Worm (Caenorhabditis elegans): ENCODE results near the gene C11H1.5.

The C11H1.5 gene

DNA sequence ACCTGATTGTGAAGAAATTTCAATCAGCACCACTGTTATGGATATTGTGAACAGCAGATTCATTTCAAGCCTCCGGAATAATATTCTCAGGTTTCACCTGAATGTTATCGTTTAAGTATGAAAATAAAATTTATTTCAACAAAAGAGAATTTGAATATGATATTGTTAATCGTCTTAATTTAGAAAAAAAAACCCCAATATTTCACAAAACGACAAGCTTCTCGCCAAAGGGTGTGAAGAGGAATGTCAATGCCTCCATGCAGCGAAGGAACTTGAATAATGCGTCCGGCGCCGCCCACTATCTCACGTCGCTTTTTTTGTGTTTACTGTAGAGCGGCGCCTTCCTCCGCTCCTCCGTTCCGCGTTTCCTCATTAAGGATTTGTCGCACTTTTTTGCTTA is at the start of gene C11H1.5:
Gene C11H1.5, minus strand, starts transcription at position 101 of the 400 bp plus-strand sequence.
- TF ChIP-seq ekl-4 (GFP tag; IDR thresholded peaks at IDR 0.05) = no peak
- no peak for TF ChIP-seq F23B12.7 (tag; optimal IDR thresholded peaks at IDR 0.05; ENCODE audit: insufficient read depth)

DNA sequence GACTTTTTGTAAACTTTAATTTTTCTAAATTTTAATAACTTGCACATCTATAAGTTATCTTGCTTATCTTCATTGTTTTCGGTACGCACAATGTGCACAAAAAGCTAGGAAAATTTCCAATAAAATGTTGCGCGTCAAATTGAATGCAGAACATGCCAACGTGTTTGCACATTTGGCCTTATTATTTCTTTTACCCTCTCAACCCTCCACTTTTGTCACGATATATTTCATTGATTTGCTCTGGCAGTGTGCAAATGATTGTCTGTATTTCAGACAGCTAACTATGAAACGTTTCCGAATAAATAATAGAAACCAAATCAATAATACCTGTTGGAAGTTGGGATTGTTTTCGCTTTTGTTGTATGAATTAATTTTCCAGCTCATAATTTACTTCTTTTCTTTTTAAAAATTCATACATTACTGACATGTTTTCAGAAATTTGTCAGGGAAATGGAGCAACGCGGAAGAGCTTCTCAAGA is 46.8 kb upstream of the C11H1.5 start, which contains the start of gene wdr-5.2:
Gene wdr-5.2, plus strand, starts transcription at position 429 of the 479 bp plus-strand sequence.
- no peak for TF ChIP-seq cebp-2 (GFP tag; IDR thresholded peaks at IDR 0.05)
- TF ChIP-seq rec-8 (tag; optimal IDR thresholded peaks at IDR 0.05) = no peak
- TF ChIP-seq attf-5 (GFP tag; optimal IDR thresholded peaks at IDR 0.05) = peak; percentile 37
- no peak for TF ChIP-seq atf-7 (tag; optimal IDR thresholded peaks at IDR 0.05)

- no peak for TF ChIP-seq cebp-1 (GFP tag; IDR thresholded peaks at IDR 0.05)
- no peak for TF ChIP-seq cebp-1 (tag; optimal IDR thresholded peaks at IDR 0.05)
- no peak for TF ChIP-seq F10E7.11 (tag; optimal IDR thresholded peaks at IDR 0.05)
- no peak for TF ChIP-seq F57A8.1 (GFP tag; optimal IDR thresholded peaks at IDR 0.05)
- no peak for TF ChIP-seq nhr-179 (tag; optimal IDR thresholded peaks at IDR 0.05)
- TF ChIP-seq nfyb-1 (GFP tag; IDR thresholded peaks at IDR 0.05) = no peak
- TF ChIP-seq somi-1 (GFP tag; optimal IDR thresholded peaks at IDR 0.05) = no peak
- no peak for TF ChIP-seq F57C9.4 (tag; optimal IDR thresholded peaks at IDR 0.05)
- TF ChIP-seq hsf-1 (GFP tag; IDR thresholded peaks at IDR 0.05) = no peak
- no peak for TF ChIP-seq pbrm-1 (GFP tag; IDR thresholded peaks at IDR 0.05)
- TF ChIP-seq egl-44 (GFP tag; IDR thresholded peaks at IDR 0.05) = no peak
- no peak for TF ChIP-seq K12H6.12 (tag; optimal IDR thresholded peaks at IDR 0.05)
- no peak for TF ChIP-seq F22D6.2 (tag; optimal IDR thresholded peaks at IDR 0.05)
- TF ChIP-seq gei-17 (GFP tag; optimal IDR thresholded peaks at IDR 0.05) = no peak
- TF ChIP-seq C06A6.2 (GFP tag; conservative IDR thresholded peaks at IDR 0.05) = no peak
- TF ChIP-seq mcd-1 (GFP tag; IDR thresholded peaks at IDR 0.05) = no peak
- TF ChIP-seq F23B12.7 (tag; optimal IDR thresholded peaks at IDR 0.05; ENCODE audit: insufficient read depth) = no peak
- no peak for TF ChIP-seq let-526 (GFP tag; IDR thresholded peaks at IDR 0.05)
- TF ChIP-seq akir-1 (GFP tag; optimal IDR thresholded peaks at IDR 0.05) = no peak
- no peak for TF ChIP-seq T07F8.4 (tag; optimal IDR thresholded peaks at IDR 0.05)
- TF ChIP-seq ekl-4 (GFP tag; IDR thresholded peaks at IDR 0.05) = no peak
Measured at ce11 chrX:14347573-14347972, 44.6 kb upstream of the C11H1.5 start, which contains the start of gene K04G11.3. Gene K04G11.3, minus strand, starts transcription at chrX:14347673.

- TF ChIP-seq F57C9.4 (tag; optimal IDR thresholded peaks at IDR 0.05) (no peak), ceh-27 (GFP tag; optimal IDR thresholded peaks at IDR 0.05) (no peak), madf-8 (GFP tag; conservative IDR thresholded peaks at IDR 0.05) (no peak), F10E7.11 (tag; optimal IDR thresholded peaks at IDR 0.05) (no peak), B0336.3 (GFP tag; IDR thresholded peaks at IDR 0.05) (no peak), ceh-79 (tag; optimal IDR thresholded peaks at IDR 0.05) (no peak), egrh-3 (GFP tag; IDR thresholded peaks at IDR 0.05) (no peak), snpc-1.1 (tag; optimal IDR thresholded peaks at IDR 0.05; ENCODE audit: insufficient read depth) (no peak), lsy-27 (tag; optimal IDR thresholded peaks at IDR 0.05; ENCODE audit: borderline replicate concordance, insufficient read depth) (no peak), ztf-26 (tag; optimal IDR thresholded peaks at IDR 0.05) (no peak), D2030.7 (GFP tag; IDR thresholded peaks at IDR 0.05) (no peak)
Measured at ce11 chrX:14340381-14340780, 37.4 kb upstream of the C11H1.5 start, which contains the start of gene sel-7. Gene sel-7, minus strand, starts transcription at chrX:14340481.
